Fruit fly (Drosophila melanogaster) whole organism, prepupa: ENCODE measurements around the gene CG43755.

Experiments used
- Blimp-1 ChIP-seq: fragments of 200-800 bp; sonication (Bioruptor generic); optimal IDR thresholded peaks from 3 replicates; lab custom pipeline; 2017; ENCODE audit warnings: missing biosample characterization, missing genetic modification characterization, mild to moderate bottlenecking, moderate library complexity, missing genetic modification reagents
- CG10631 ChIP-seq: fragments of 200-800 bp; sonication (Bioruptor generic); optimal IDR thresholded peaks from 2 replicates; lab custom pipeline; 2016; ENCODE audit warnings: missing biosample characterization, missing genetic modification characterization
- CG10669 ChIP-seq: fragments of 200-800 bp; sonication (Bioruptor generic); optimal IDR thresholded peaks from 3 replicates; lab custom pipeline; 2018; ENCODE audit warnings: missing biosample characterization, mild to moderate bottlenecking, missing genetic modification characterization, moderate library complexity
- CG11294 ChIP-seq: fragments of 200-800 bp; sonication (Bioruptor generic); IDR thresholded peaks from 2 replicates; pipeline ENCODE4 v1.3.6; 2022; ENCODE audit warnings: missing biosample characterization, missing genetic modification characterization
- CG11762 ChIP-seq: fragments of 200-800 bp; sonication (Bioruptor generic); optimal IDR thresholded peaks from 3 replicates; lab custom pipeline; 2016; ENCODE audit warnings: missing biosample characterization, missing genetic modification characterization; ENCODE audit not compliant: insufficient read depth
- CG11902 ChIP-seq: fragments of 200-800 bp; sonication (Bioruptor generic); optimal IDR thresholded peaks from 3 replicates; lab custom pipeline; 2016; ENCODE audit warnings: missing biosample characterization, missing genetic modification characterization
- CG15336 ChIP-seq: fragments of 200-800 bp; sonication (Bioruptor generic); IDR thresholded peaks from 2 replicates; pipeline ENCODE4 v1.3.6; 2022; ENCODE audit warnings: missing biosample characterization, missing genetic modification characterization
- CG1621 ChIP-seq: fragments of 200-800 bp; sonication (Bioruptor generic); optimal IDR thresholded peaks from 3 replicates; lab custom pipeline; 2018; ENCODE audit warnings: missing biosample characterization, mild to moderate bottlenecking, missing genetic modification characterization
- CG16779 ChIP-seq: fragments of 200-800 bp; sonication (Bioruptor generic); optimal IDR thresholded peaks from 3 replicates; lab custom pipeline; 2017; ENCODE audit warnings: missing biosample characterization, mild to moderate bottlenecking, missing genetic modification characterization
- CG3032 ChIP-seq: fragments of 200-800 bp; optimal IDR thresholded peaks from 2 replicates; lab custom pipeline; 2019; ENCODE audit warnings: missing biosample characterization, mild to moderate bottlenecking, missing genetic modification characterization, moderate library complexity
- CG31627 ChIP-seq: fragments of 200-800 bp; sonication (Bioruptor generic); optimal IDR thresholded peaks from 3 replicates; lab custom pipeline; 2016; ENCODE audit warnings: missing biosample characterization, missing genetic modification characterization
- CG32006 ChIP-seq: fragments of 200-800 bp; sonication (Bioruptor generic); optimal IDR thresholded peaks from 3 replicates; lab custom pipeline; 2017; ENCODE audit warnings: missing biosample characterization, mild to moderate bottlenecking, missing genetic modification characterization
- CG4318 ChIP-seq: fragments of 200-800 bp; sonication (Bioruptor generic); optimal IDR thresholded peaks from 3 replicates; lab custom pipeline; 2017; ENCODE audit warnings: missing biosample characterization, mild to moderate bottlenecking, missing genetic modification characterization
- CG6163 ChIP-seq: fragments of 200-800 bp; sonication (Bioruptor generic); IDR thresholded peaks from 3 replicates; pipeline ENCODE4 v1.3.6; 2022; ENCODE audit warnings: missing biosample characterization, missing genetic modification characterization
- CG6276 ChIP-seq: fragments of 200-800 bp; sonication (Bioruptor generic); optimal IDR thresholded peaks from 2 replicates; lab custom pipeline; 2017; ENCODE audit warnings: missing biosample characterization, mild to moderate bottlenecking, missing genetic modification characterization
- CG6792 ChIP-seq: fragments of 200-800 bp; sonication (Bioruptor generic); optimal IDR thresholded peaks from 3 replicates; lab custom pipeline; 2016; ENCODE audit warnings: missing biosample characterization, missing genetic modification characterization
- CG6808 ChIP-seq: fragments of 200-800 bp; sonication (Bioruptor generic); optimal IDR thresholded peaks from 3 replicates; lab custom pipeline; 2017; ENCODE audit warnings: missing biosample characterization, missing genetic modification characterization, mild to moderate bottlenecking, moderate library complexity, missing genetic modification reagents
- CG7368 ChIP-seq: fragments of 200-800 bp; sonication (Bioruptor generic); optimal IDR thresholded peaks from 3 replicates; lab custom pipeline; 2016; ENCODE audit warnings: missing biosample characterization, missing genetic modification characterization
- CG8119 ChIP-seq: fragments of 200-800 bp; sonication (Bioruptor generic); IDR thresholded peaks from 3 replicates; pipeline ENCODE4 v1.3.6; 2022; ENCODE audit warnings: missing biosample characterization, missing genetic modification characterization
- CG8319 ChIP-seq: fragments of 200-800 bp; sonication (Bioruptor generic); optimal IDR thresholded peaks from 3 replicates; lab custom pipeline; 2016; ENCODE audit warnings: missing biosample characterization, missing genetic modification characterization
- CG8632 ChIP-seq: fragments of 200-800 bp; sonication (Bioruptor generic); optimal IDR thresholded peaks from 3 replicates; lab custom pipeline; 2016; ENCODE audit warnings: missing biosample characterization, missing genetic modification characterization
- CG9139 ChIP-seq: fragments of 200-800 bp; sonication (Bioruptor generic); optimal IDR thresholded peaks from 3 replicates; lab custom pipeline; 2017; ENCODE audit warnings: missing biosample characterization, mild to moderate bottlenecking, missing genetic modification characterization
- Eip75B ChIP-seq: fragments of 200-800 bp; sonication (Bioruptor generic); optimal IDR thresholded peaks from 3 replicates; lab custom pipeline; 2016; ENCODE audit warnings: missing biosample characterization, missing genetic modification characterization
- Eip93F ChIP-seq: fragments of 200-800 bp; sonication (Bioruptor generic); optimal IDR thresholded peaks from 2 replicates; lab custom pipeline; 2016; ENCODE audit warnings: missing biosample characterization, mild to moderate bottlenecking, missing genetic modification characterization
- Ets21C ChIP-seq: fragments of 200-800 bp; sonication (Bioruptor generic); optimal IDR thresholded peaks from 3 replicates; lab custom pipeline; 2016; ENCODE audit warnings: missing biosample characterization, missing genetic modification characterization
- Ets96B ChIP-seq: fragments of 200-800 bp; optimal IDR thresholded peaks from 2 replicates; lab custom pipeline; 2019; ENCODE audit warnings: missing biosample characterization, mild to moderate bottlenecking, missing genetic modification characterization, moderate library complexity
- Gug ChIP-seq: fragments of 200-800 bp; sonication (Bioruptor generic); IDR thresholded peaks from 2 replicates; pipeline ENCODE4 v1.3.6; 2022; ENCODE audit warnings: missing biosample characterization, missing genetic modification characterization
- Hr38 ChIP-seq: sonication (Bioruptor generic); optimal IDR thresholded peaks from 2 replicates; lab custom pipeline; 2016; ENCODE audit warnings: missing biosample characterization, missing genetic modification characterization
- Hr39 ChIP-seq: fragments of 200-800 bp; sonication (Bioruptor generic); optimal IDR thresholded peaks from 2 replicates; lab custom pipeline; 2016; ENCODE audit warnings: missing biosample characterization, missing genetic modification characterization
- Hr4 ChIP-seq: fragments of 200-800 bp; sonication (Bioruptor generic); optimal IDR thresholded peaks from 3 replicates; lab custom pipeline; 2016; ENCODE audit warnings: missing biosample characterization, missing genetic modification characterization
- Lpt ChIP-seq: fragments of 200-800 bp; sonication (Bioruptor generic); optimal IDR thresholded peaks from 3 replicates; lab custom pipeline; 2016; ENCODE audit warnings: missing biosample characterization, missing genetic modification characterization
- Met ChIP-seq: fragments of 200-800 bp; sonication (Bioruptor generic); optimal IDR thresholded peaks from 3 replicates; lab custom pipeline; 2016; ENCODE audit warnings: missing biosample characterization, missing genetic modification characterization
- OdsH ChIP-seq: fragments of 200-800 bp; sonication (Bioruptor generic); optimal IDR thresholded peaks from 3 replicates; lab custom pipeline; 2016; ENCODE audit warnings: missing biosample characterization, missing genetic modification characterization
- Smox ChIP-seq: fragments of 200-800 bp; sonication (Bioruptor generic); optimal IDR thresholded peaks from 3 replicates; lab custom pipeline; 2016; ENCODE audit warnings: missing biosample characterization, missing genetic modification characterization
- Sox15 ChIP-seq: fragments of 200-800 bp; sonication (Bioruptor generic); optimal IDR thresholded peaks from 3 replicates; lab custom pipeline; 2016; ENCODE audit warnings: missing biosample characterization, missing genetic modification characterization
- achi ChIP-seq: fragments of 200-800 bp; sonication (Bioruptor generic); optimal IDR thresholded peaks from 3 replicates; lab custom pipeline; 2016; ENCODE audit warnings: missing biosample characterization, missing genetic modification characterization
- acj6 ChIP-seq: fragments of 200-800 bp; sonication (Bioruptor generic); optimal IDR thresholded peaks from 3 replicates; lab custom pipeline; 2016; ENCODE audit warnings: missing biosample characterization, missing genetic modification characterization
- cyc ChIP-seq: fragments of 200-800 bp; sonication (Bioruptor generic); optimal IDR thresholded peaks from 3 replicates; lab custom pipeline; 2016; ENCODE audit warnings: missing biosample characterization, missing genetic modification characterization
- dac ChIP-seq: fragments of 200-800 bp; sonication (Bioruptor generic); optimal IDR thresholded peaks from 2 replicates; lab custom pipeline; 2017; ENCODE audit warnings: missing biosample characterization, mild to moderate bottlenecking, missing genetic modification characterization
- eg ChIP-seq: fragments of 200-800 bp; sonication (Bioruptor generic); IDR thresholded peaks from 3 replicates; pipeline ENCODE4 v1.3.6; 2022; ENCODE audit warnings: missing biosample characterization, missing genetic modification characterization
- esn ChIP-seq: fragments of 200-800 bp; sonication (Bioruptor generic); optimal IDR thresholded peaks from 2 replicates; lab custom pipeline; 2016; ENCODE audit warnings: missing biosample characterization, mild to moderate bottlenecking, missing genetic modification characterization, moderate library complexity
- fkh ChIP-seq: fragments of 200-800 bp; sonication (Bioruptor generic); optimal IDR thresholded peaks from 3 replicates; lab custom pipeline; 2017; ENCODE audit warnings: missing biosample characterization, mild to moderate bottlenecking, missing genetic modification characterization, moderate library complexity
- lz ChIP-seq: fragments of 200-800 bp; sonication (Bioruptor generic); optimal IDR thresholded peaks from 3 replicates; lab custom pipeline; 2016; ENCODE audit warnings: missing biosample characterization, missing genetic modification characterization
- net ChIP-seq: fragments of 200-800 bp; sonication (Bioruptor generic); optimal IDR thresholded peaks from 3 replicates; lab custom pipeline; 2016; ENCODE audit warnings: missing biosample characterization, missing genetic modification characterization
- salr ChIP-seq, 2 experiments: fragments of 200-800 bp; sonication (Bioruptor generic); optimal IDR thresholded peaks; 3 replicates each; lab custom pipeline; 2016 to 2018; ENCODE audit warnings: missing biosample characterization in 2 of 2, missing genetic modification characterization in 2 of 2, mild to moderate bottlenecking in 1 of 2
- spab ChIP-seq: fragments of 200-800 bp; sonication (Bioruptor generic); optimal IDR thresholded peaks from 2 replicates; lab custom pipeline; 2017; ENCODE audit warnings: missing biosample characterization, mild to moderate bottlenecking, missing genetic modification characterization, missing genetic modification reagents
- svp ChIP-seq: fragments of 200-800 bp; sonication (Bioruptor generic); peaks from one replicate; lab custom pipeline; 2016; ENCODE audit warnings: missing biosample characterization, missing genetic modification characterization
- topi ChIP-seq: fragments of 200-800 bp; sonication (Bioruptor generic); optimal IDR thresholded peaks from 3 replicates; lab custom pipeline; 2016; ENCODE audit warnings: missing biosample characterization, missing genetic modification characterization
- vri ChIP-seq: fragments of 200-800 bp; sonication (Bioruptor generic); optimal IDR thresholded peaks from 3 replicates; lab custom pipeline; 2016; ENCODE audit warnings: missing biosample characterization, mild to moderate bottlenecking, missing genetic modification characterization

CG43755 gene

dm6 chr2L:285596-286023, 44.0 kb downstream of the CG43755 start (continued):
- TF ChIP-seq CG3032 (tag; lab: Kevin White, UChicago) (peak; percentile 17), eg (GFP tag; lab: Robert Waterston, UW) (peak; percentile 71), Met (GFP tag; lab: Kevin White, UChicago) (peak; percentile 65), CG10631 (peak; percentile 60), Ets21C (GFP tag; lab: Kevin White, UChicago) (peak; percentile 28), CG11762 (GFP tag; lab: Kevin White, UChicago) (no peak), CG32006 (GFP tag; lab: Kevin White, UChicago) (peak; percentile 6), Hr4 (GFP tag; lab: Kevin White, UChicago) (no peak), svp (GFP tag; lab: Kevin White, UChicago) (peak; percentile 27), Blimp-1 (GFP tag; lab: Kevin White, UChicago) (peak; percentile 1), CG9139 (GFP tag; lab: Kevin White, UChicago) (peak; percentile 42), Hr39 (GFP tag; lab: Kevin White, UChicago) (peak; percentile 20), Ets96B (tag; lab: Kevin White, UChicago) (peak; percentile 31), spab (no peak), fkh (peak; percentile 6), CG8632 (GFP tag; lab: Kevin White, UChicago) (peak; percentile 27), CG15336 (GFP tag; lab: Robert Waterston, UW) (no peak), CG11902 (no peak), Sox15 (GFP tag; lab: Kevin White, UChicago) (no peak), CG8119 (GFP tag; lab: Robert Waterston, UW) (no peak), cyc (GFP tag; lab: Kevin White, UChicago) (peak; percentile 39), Smox (GFP tag; lab: Kevin White, UChicago) (no peak), net (no peak)
- TF ChIP-seq, all 60 proteins: peak for 33

DNA sequence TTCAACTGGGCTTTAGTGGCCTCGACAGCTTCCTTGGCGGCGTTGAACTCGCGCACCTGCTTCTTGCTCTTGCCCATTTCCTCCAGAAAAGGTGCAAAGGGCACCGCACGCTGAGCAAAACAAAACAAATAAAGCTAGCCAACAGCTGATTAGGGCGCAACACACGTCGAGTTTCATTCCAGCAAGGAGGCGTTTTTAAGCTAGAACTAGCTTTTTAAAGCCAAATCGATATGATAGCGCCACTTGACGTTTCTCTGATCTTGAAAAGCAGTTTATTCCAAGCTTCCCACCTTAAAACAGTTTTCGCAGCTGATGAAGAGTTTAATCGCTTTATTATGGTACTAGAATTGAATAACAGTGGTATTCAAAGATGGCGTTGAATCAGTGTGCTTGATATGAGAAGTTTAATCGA, 46.5 kb downstream of the CG43755 start, which contains the start of gene CG11601:
Gene CG11601, minus strand, starts transcription at position 199 of the 412 bp plus-strand sequence.
- TF ChIP-seq dac (GFP tag; lab: Kevin White, UChicago): no peak
- peak; percentile 61 for TF ChIP-seq esn (GFP tag; lab: Kevin White, UChicago)
- TF ChIP-seq Sox15 (GFP tag; lab: Kevin White, UChicago): no peak
- TF ChIP-seq CG31627 (GFP tag; lab: Kevin White, UChicago): peak; percentile 28
- TF ChIP-seq Gug (GFP tag; lab: Robert Waterston, UW): no peak
- TF ChIP-seq Ets96B (tag; lab: Kevin White, UChicago): peak; percentile 3
- TF ChIP-seq CG6163: peak; percentile 45; the same call in 2 of the 3 replicates
- peak; percentile 35 for TF ChIP-seq CG1621 (tag; lab: Kevin White, UChicago)
- no peak for TF ChIP-seq vri (GFP tag; lab: Kevin White, UChicago)
- TF ChIP-seq CG11294: no peak
- no peak for TF ChIP-seq CG11902
- TF ChIP-seq CG10669 (GFP tag; lab: Kevin White, UChicago): no peak
- no peak for TF ChIP-seq achi
- TF ChIP-seq acj6 (GFP tag; lab: Kevin White, UChicago): no peak
- no peak for TF ChIP-seq Hr4 (GFP tag; lab: Kevin White, UChicago)
- TF ChIP-seq Ets21C (GFP tag; lab: Kevin White, UChicago): no peak
- TF ChIP-seq CG9139 (GFP tag; lab: Kevin White, UChicago): peak; percentile 43
- TF ChIP-seq CG16779 (tag; lab: Kevin White, UChicago): no peak
- no peak for TF ChIP-seq CG6792
- peak; percentile 48 for TF ChIP-seq lz (GFP tag; lab: Kevin White, UChicago)
- no peak for TF ChIP-seq OdsH
- no peak for TF ChIP-seq Eip93F (GFP tag; lab: Kevin White, UChicago)
- peak; percentile 80 for TF ChIP-seq fkh
- TF ChIP-seq CG7368: no peak
- peak; percentile 31 for TF ChIP-seq cyc (GFP tag; lab: Kevin White, UChicago)
- TF ChIP-seq Hr38 (GFP tag; lab: Kevin White, UChicago): no peak
- TF ChIP-seq CG8319 (GFP tag; lab: Kevin White, UChicago): no peak
- no peak for TF ChIP-seq CG6276 (GFP tag; lab: Kevin White, UChicago)
- 0 out of 3 replicates have a peak, but pooled peaks have one; percentile 35 for TF ChIP-seq eg (GFP tag; lab: Robert Waterston, UW)
- no peak for TF ChIP-seq spab
- TF ChIP-seq salr (GFP tag; optimal IDR thresholded peaks at IDR 0.05; lab: Kevin White, UChicago): peak in 1 of 2 experiments; percentile 7
- TF ChIP-seq CG6808 (GFP tag; lab: Kevin White, UChicago): no peak
- no peak for TF ChIP-seq CG8119 (GFP tag; lab: Robert Waterston, UW)
- TF ChIP-seq Lpt: no peak
- TF ChIP-seq net: no peak
- peak; percentile 37 for TF ChIP-seq topi (GFP tag; lab: Kevin White, UChicago)
- no peak for TF ChIP-seq CG4318 (GFP tag; lab: Kevin White, UChicago)
- no peak for TF ChIP-seq Eip75B (GFP tag; lab: Kevin White, UChicago)
- no peak for TF ChIP-seq Hr39 (GFP tag; lab: Kevin White, UChicago)
